Fruit fly (Drosophila melanogaster): ENCODE data around the gene CG9175.
A peak's percentile ranks its signal among the peaks of the same experiment; 100 is the strongest.

The CG9175 gene

dm6 chr2L:6068544-6069251, 30.1 kb downstream of the CG9175 start, which contains the start of the genes CG9150 and Pfdn1 (continued):
- TF ChIP-seq CG10267 (tag; optimal IDR thresholded peaks at IDR 0.05) (peak; percentile 21), lbe (GFP tag; optimal IDR thresholded peaks at IDR 0.05) (peak; percentile 50), CG2199 (GFP tag; IDR thresholded peaks at IDR 0.05) (no peak), seq (GFP tag; IDR thresholded peaks at IDR 0.05) (no peak), CG7556 (GFP tag; optimal IDR thresholded peaks at IDR 0.05) (no peak), CG3995 (GFP tag; optimal IDR thresholded peaks at IDR 0.05) (peak; percentile 90), CG12942 (GFP tag; optimal IDR thresholded peaks at IDR 0.05) (no peak), CG8290 (GFP tag; optimal IDR thresholded peaks at IDR 0.05) (no peak), CG8290 (tag; optimal IDR thresholded peaks at IDR 0.05) (no peak), CG30020 (tag; optimal IDR thresholded peaks at IDR 0.05) (no peak), rib (GFP tag; IDR thresholded peaks at IDR 0.05) (no peak), dm (GFP tag; optimal IDR thresholded peaks at IDR 0.05) (peak; percentile 50), CG10959 (GFP tag; IDR thresholded peaks at IDR 0.05) (no peak), Hmx (GFP tag; optimal IDR thresholded peaks at IDR 0.05) (no peak), zfh2 (GFP tag; optimal IDR thresholded peaks at IDR 0.05) (no peak), CG12659 (GFP tag; optimal IDR thresholded peaks at IDR 0.05) (peak; percentile 6), peb (GFP tag; IDR thresholded peaks at IDR 0.05) (no peak), wek (GFP tag; optimal IDR thresholded peaks at IDR 0.05) (no peak), Meics (GFP tag; optimal IDR thresholded peaks at IDR 0.05) (no peak), odd (GFP tag; optimal IDR thresholded peaks at IDR 0.05) (no peak), NK7.1 (GFP tag; optimal IDR thresholded peaks at IDR 0.05) (no peak), ac (GFP tag; optimal IDR thresholded peaks at IDR 0.05) (no peak), Deaf1 (tag; optimal IDR thresholded peaks at IDR 0.05) (no peak), Sox102F (GFP tag; optimal IDR thresholded peaks at IDR 0.05) (no peak), jumu (GFP tag; optimal IDR thresholded peaks at IDR 0.05) (no peak), CG7357 (GFP tag; IDR thresholded peaks at IDR 0.05) (no peak), br (optimal IDR thresholded peaks at IDR 0.05) (no peak), dan (GFP tag; IDR thresholded peaks at IDR 0.05) (no peak), Dfd (GFP tag; optimal IDR thresholded peaks at IDR 0.05) (no peak), stc (GFP tag; IDR thresholded peaks at IDR 0.05) (no peak), CG10147 (GFP tag; optimal IDR thresholded peaks at IDR 0.05) (no peak), pnt (GFP tag; optimal IDR thresholded peaks at IDR 0.05) (no peak), zen (tag; optimal IDR thresholded peaks at IDR 0.05) (no peak)

DNA sequence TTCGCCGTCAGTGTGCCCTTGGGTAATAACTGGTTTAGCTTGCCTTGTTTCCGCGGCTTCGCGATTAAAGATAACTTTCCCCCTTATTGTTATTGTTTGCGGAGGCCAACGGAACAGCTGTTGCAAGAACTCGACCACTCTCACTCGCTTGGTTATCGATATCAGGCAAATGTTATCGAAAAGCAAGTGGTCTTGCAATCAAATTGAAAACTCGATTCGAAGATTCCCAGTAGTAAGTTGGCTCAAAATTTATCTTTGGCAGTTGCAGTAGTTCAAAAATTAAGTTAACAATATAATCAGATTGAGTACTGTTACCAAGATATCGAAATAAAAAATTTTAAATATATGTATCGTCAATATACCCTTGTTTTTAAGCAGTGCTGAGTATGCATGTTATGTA, 32.9 kb downstream of the CG9175 start, which contains the start of the genes Fbw5 and CG9147:
Gene Fbw5 (minus strand): TSS at position 131 of the 400 bp plus-strand sequence.
Gene CG9147 (plus strand): TSS at position 175 of the 400 bp plus-strand sequence.
- TF ChIP-seq CG10565 (GFP tag; optimal IDR thresholded peaks at IDR 0.05) (peak; percentile 99), CG14710 (tag; optimal IDR thresholded peaks at IDR 0.05) (peak; percentile 98), Antp (GFP tag; optimal IDR thresholded peaks at IDR 0.05) (peak; percentile 99), CG18011 (GFP tag; optimal IDR thresholded peaks at IDR 0.05) (peak; percentile 93), Bteb2 (GFP tag; optimal IDR thresholded peaks at IDR 0.05) (peak; percentile 99), Dfd (GFP tag; optimal IDR thresholded peaks at IDR 0.05) (no peak), Sry-δ (GFP tag; optimal IDR thresholded peaks at IDR 0.05) (peak; percentile 88), Nf-YC (tag; optimal IDR thresholded peaks at IDR 0.05) (peak; percentile 88), tap (tag; optimal IDR thresholded peaks at IDR 0.05) (peak; percentile 99), CG1832 (GFP tag; optimal IDR thresholded peaks at IDR 0.05) (no peak), ato (GFP tag; IDR thresholded peaks at IDR 0.05; ENCODE audit: partially characterized antibody) (no peak; the same call in 1 of the 2 replicates), Max (GFP tag; optimal IDR thresholded peaks at IDR 0.05) (peak; percentile 100), repo (GFP tag; optimal IDR thresholded peaks at IDR 0.05) (peak; percentile 99), CG3838 (GFP tag; optimal IDR thresholded peaks at IDR 0.05) (peak; percentile 99), CG6175 (GFP tag; IDR thresholded peaks at IDR 0.05) (peak; percentile 98), CG3065 (GFP tag; optimal IDR thresholded peaks at IDR 0.05) (peak; percentile 99), Poxn (GFP tag; IDR thresholded peaks at IDR 0.05) (peak; percentile 99), CG34376 (GFP tag; optimal IDR thresholded peaks at IDR 0.05) (peak; percentile 99), ems (GFP tag; optimal IDR thresholded peaks at IDR 0.05) (peak; percentile 99), CG4617 (GFP tag; optimal IDR thresholded peaks at IDR 0.05; ENCODE audit: borderline replicate concordance) (peak; percentile 100), zfh2 (GFP tag; optimal IDR thresholded peaks at IDR 0.05) (peak; percentile 99), CG31388 (GFP tag; optimal IDR thresholded peaks at IDR 0.05) (peak; percentile 99)
